Worm (Caenorhabditis elegans) whole organism, young adult: ENCODE data around the gene R05D3.9.

Source experiments
- ama-1 ChIP-seq, 3 experiments: fragments of 150-350 bp in 1 of 3; sonication (generic microtip) in 2 of 3; optimal IDR thresholded peaks; 2 replicates each; lab custom pipeline; 2014 to 2018; ENCODE audit warnings: missing biosample characterization in 2 of 3, missing genetic modification characterization in 2 of 3, missing genetic modification reagents in 2 of 3
- ceh-91 ChIP-seq: fragments of 200-800 bp; sonication (Bioruptor generic); IDR thresholded peaks from 2 replicates; pipeline ENCODE4 v1.3.6; 2022; ENCODE audit warnings: missing genetic modification reagents, missing genetic modification characterization, missing compliant biosample characterization
- dox-1 ChIP-seq: fragments of 200-800 bp; sonication (Bioruptor generic); IDR thresholded peaks from 2 replicates; pipeline ENCODE4 v1.3.6; 2022; ENCODE audit warnings: missing genetic modification reagents, missing genetic modification characterization, missing compliant biosample characterization
- nfya-1 ChIP-seq: sonication (generic microtip); optimal IDR thresholded peaks from 2 replicates; lab custom pipeline; 2017; ENCODE audit warnings: antibody characterized with exemption, missing compliant biosample characterization, missing genetic modification characterization, borderline replicate concordance; ENCODE audit not compliant: insufficient read depth
- snpc-4 ChIP-seq, 5 experiments: fragments of 150-350 bp in 1 of 5; sonication (generic microtip) in 4 of 5; optimal IDR thresholded peaks; 2 replicates each; lab custom pipeline; 2014 to 2018; ENCODE audit warnings: missing genetic modification characterization in 5 of 5, missing biosample characterization in 3 of 5, antibody characterized with exemption in 2 of 5, mild to moderate bottlenecking in 2 of 5, missing compliant biosample characterization in 2 of 5, missing genotype in 2 of 5, moderate library complexity in 2 of 5, missing genetic modification reagents in 1 of 5

DNA sequence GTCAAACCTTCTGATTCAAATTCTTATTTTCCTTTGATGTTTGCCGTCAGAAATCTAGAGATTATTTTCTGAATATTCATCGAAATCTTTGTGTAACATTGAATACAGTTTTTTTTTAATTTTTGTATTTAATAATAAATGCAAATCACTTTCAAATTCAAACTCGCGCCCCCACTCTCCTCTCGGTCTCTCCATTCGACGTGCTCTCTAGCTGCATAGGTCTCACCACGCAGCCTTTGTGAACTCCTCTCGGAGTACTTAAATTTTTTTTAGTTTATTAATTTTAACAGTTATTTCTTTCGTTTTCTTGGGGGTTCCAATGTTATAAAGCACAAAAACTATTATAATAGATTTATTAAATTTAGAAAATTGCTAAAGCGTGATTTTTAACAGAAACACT is 1.7 kb upstream of the R05D3.9 start:
- TF ChIP-seq nfya-1 (tag; lab: Kevin White, UChicago) (no peak), dox-1 (GFP tag; lab: Robert Waterston, UW) (no peak), snpc-4 (GFP tag; optimal IDR thresholded peaks at IDR 0.05; lab: Kevin White, UChicago) (no peak), snpc-4 (tag; optimal IDR thresholded peaks at IDR 0.05; lab: Kevin White, UChicago) (no peak), ceh-91 (GFP tag; lab: Robert Waterston, UW) (no peak), ama-1 (optimal IDR thresholded peaks at IDR 0.05; lab: Kevin White, UChicago) (no peak), ama-1 (GFP tag; optimal IDR thresholded peaks at IDR 0.05; lab: Kevin White, UChicago) (no peak)
